Worm (Caenorhabditis elegans) whole organism, L4 larva: Measurements from ENCODE around the gene ceeh-2.

ENCODE experiments used
- F10B5.3 ChIP-seq: sonication (generic microtip); optimal IDR thresholded peaks from 2 replicates; lab custom pipeline; 2016; ENCODE audit warnings: mild to moderate bottlenecking, missing genetic modification characterization, missing compliant biosample characterization
- ZK337.2 ChIP-seq: fragments of 200-800 bp; sonication (Bioruptor generic); IDR thresholded peaks from 2 replicates; pipeline ENCODE4 v1.3.6; 2022; ENCODE audit warnings: missing genetic modification reagents, missing genetic modification characterization, missing compliant biosample characterization
- aly-2 ChIP-seq: sonication (generic microtip); optimal IDR thresholded peaks from 2 replicates; lab custom pipeline; 2018; ENCODE audit warnings: missing biosample characterization, missing genetic modification characterization
- ceh-82 ChIP-seq: sonication (generic microtip); optimal IDR thresholded peaks from 2 replicates; lab custom pipeline; 2017; ENCODE audit warnings: missing biosample characterization, missing genetic modification characterization
- dmd-6 ChIP-seq: fragments of 200-800 bp; sonication (Bioruptor generic); IDR thresholded peaks from 2 replicates; pipeline ENCODE4 v1.3.6; 2022; ENCODE audit warnings: missing genetic modification reagents, missing genetic modification characterization, missing compliant biosample characterization
- gei-8 ChIP-seq: fragments of 200-800 bp; sonication (Bioruptor generic); optimal IDR thresholded peaks from 2 replicates; lab custom pipeline; 2018; ENCODE audit warnings: mild to moderate bottlenecking, missing genetic modification characterization, missing compliant biosample characterization
- lin-38 ChIP-seq: fragments of 200-800 bp; sonication (Bioruptor generic); IDR thresholded peaks from 2 replicates; pipeline ENCODE4 v1.3.6; 2022; ENCODE audit warnings: missing genetic modification reagents, missing genetic modification characterization, missing compliant biosample characterization
- lin-39 ChIP-seq: fragments of 150-350 bp; optimal IDR thresholded peaks from 2 replicates; lab custom pipeline; 2014; ENCODE audit warnings: missing biosample characterization, missing genetic modification reagents, missing genetic modification characterization
- nhr-41 ChIP-seq: fragments of 200-800 bp; sonication (Bioruptor generic); IDR thresholded peaks from 2 replicates; pipeline ENCODE4 v1.3.6; 2022; ENCODE audit warnings: missing genetic modification reagents, missing genetic modification characterization, missing compliant biosample characterization
- pqm-1 ChIP-seq: sonication (generic microtip); optimal IDR thresholded peaks from 2 replicates; lab custom pipeline; 2017; ENCODE audit warnings: missing biosample characterization, missing genetic modification characterization
- unc-130 ChIP-seq: sonication (generic microtip); optimal IDR thresholded peaks from 2 replicates; lab custom pipeline; 2016; ENCODE audit warnings: missing genetic modification reagents, missing genetic modification characterization, missing compliant biosample characterization
- unc-39 ChIP-seq: sonication (generic microtip); optimal IDR thresholded peaks from 2 replicates; lab custom pipeline; 2017; ENCODE audit warnings: missing biosample characterization, missing genetic modification characterization

- TF ChIP-seq lin-38 (GFP tag; lab: Robert Waterston, UW) (peak; percentile 27; the same call in 1 of the 2 replicates), dmd-6 (no peak), aly-2 (no peak), pqm-1 (tag; lab: Kevin White, UChicago) (no peak), unc-39 (tag; lab: Kevin White, UChicago) (no peak), nhr-41 (no peak), ZK337.2 (no peak), lin-39 (tag; lab: Kevin White, UChicago) (no peak), ceh-82 (no peak), gei-8 (GFP tag; lab: Kevin White, UChicago) (no peak), F10B5.3 (no peak), unc-130 (no peak)
These were observed 14.8 kb downstream of the ceeh-2 start, which contains the start of gene K07C5.3 for ce11 chrV:10342904-10343303.
